Fruit fly (Drosophila melanogaster) whole organism, embryonic: Measurements from ENCODE around the gene CG17145.
A peak's percentile ranks its signal among the peaks of the same experiment; 100 is the strongest.

Experiments
- Atf3 ChIP-seq: fragments of 200-800 bp; sonication (Bioruptor generic); optimal IDR thresholded peaks from 3 replicates; lab custom pipeline; 2016; ENCODE audit warnings: missing biosample characterization, missing genetic modification characterization
- CG10209 ChIP-seq: fragments of 200-800 bp; sonication (Bioruptor generic); optimal IDR thresholded peaks from 3 replicates; lab custom pipeline; 2017; ENCODE audit warnings: missing biosample characterization, mild to moderate bottlenecking, missing genetic modification characterization, missing genetic modification reagents
- CG10462 ChIP-seq: fragments of 200-800 bp; sonication (Bioruptor generic); optimal IDR thresholded peaks from 2 replicates; lab custom pipeline; 2016; ENCODE audit warnings: missing biosample characterization, missing genetic modification characterization
- CG11247 ChIP-seq: fragments of 200-800 bp; sonication (Bioruptor generic); IDR thresholded peaks from 2 replicates; pipeline ENCODE4 v1.3.6; 2022; ENCODE audit warnings: missing biosample characterization, missing genetic modification characterization
- CG13624 ChIP-seq: fragments of 200-800 bp; sonication (Bioruptor generic); optimal IDR thresholded peaks from 2 replicates; lab custom pipeline; 2016; ENCODE audit warnings: missing biosample characterization, missing genetic modification characterization
- CG14050 ChIP-seq: fragments of 200-800 bp; sonication (Bioruptor generic); IDR thresholded peaks from 3 replicates; pipeline ENCODE4 v1.3.6; 2022; ENCODE audit warnings: missing biosample characterization, missing genetic modification characterization
- CG17385 ChIP-seq: fragments of 200-800 bp; sonication (Bioruptor generic); optimal IDR thresholded peaks from 3 replicates; lab custom pipeline; 2018; ENCODE audit warnings: missing biosample characterization, mild to moderate bottlenecking, missing genetic modification characterization
- CG2712 ChIP-seq: fragments of 200-800 bp; optimal IDR thresholded peaks from 3 replicates; lab custom pipeline; 2019; ENCODE audit warnings: missing biosample characterization, mild to moderate bottlenecking, missing genetic modification characterization, moderate library complexity
- CG2875 ChIP-seq: fragments of 200-800 bp; sonication (Bioruptor generic); optimal IDR thresholded peaks from 2 replicates; lab custom pipeline; 2017; ENCODE audit warnings: missing biosample characterization, mild to moderate bottlenecking, missing genetic modification characterization, missing genetic modification reagents
- CG3065 ChIP-seq: fragments of 200-800 bp; sonication (Bioruptor generic); optimal IDR thresholded peaks from 2 replicates; lab custom pipeline; 2016; ENCODE audit warnings: missing biosample characterization, missing genetic modification characterization
- CG31441 ChIP-seq: fragments of 200-800 bp; sonication (Bioruptor generic); IDR thresholded peaks from 2 replicates; pipeline ENCODE4 v1.3.6; 2022; ENCODE audit warnings: missing biosample characterization, missing genetic modification characterization
- CG3726 ChIP-seq: fragments of 200-800 bp; sonication (Bioruptor generic); IDR thresholded peaks from 3 replicates; pipeline ENCODE4, ENCODE4 v1.3.6; 2022; ENCODE audit warnings: missing biosample characterization, missing genetic modification characterization
- CG4282 ChIP-seq: fragments of 200-800 bp; sonication (Bioruptor generic); optimal IDR thresholded peaks from 2 replicates; lab custom pipeline; 2016; ENCODE audit warnings: missing biosample characterization, missing genetic modification characterization
- CG5180 ChIP-seq: fragments of 200-800 bp; sonication (Bioruptor generic); optimal IDR thresholded peaks from 3 replicates; lab custom pipeline; 2017; ENCODE audit warnings: missing biosample characterization, missing genetic modification characterization, mild to moderate bottlenecking, moderate library complexity, missing genetic modification reagents
- CG6654 ChIP-seq: fragments of 200-800 bp; sonication (Bioruptor generic); optimal IDR thresholded peaks from 2 replicates; lab custom pipeline; 2017; ENCODE audit warnings: missing biosample characterization, mild to moderate bottlenecking, missing genetic modification characterization
- CG6813 ChIP-seq: fragments of 200-800 bp; sonication (Bioruptor generic); optimal IDR thresholded peaks from 2 replicates; lab custom pipeline; 2017; ENCODE audit warnings: missing biosample characterization, missing genetic modification characterization, mild to moderate bottlenecking, moderate library complexity, missing genetic modification reagents
- CG8290 ChIP-seq, 3 experiments: fragments of 200-800 bp; sonication (Bioruptor generic); optimal IDR thresholded peaks; 2 replicates each; lab custom pipeline; 2016 to 2019; ENCODE audit warnings: missing biosample characterization in 3 of 3, missing genetic modification characterization in 3 of 3, mild to moderate bottlenecking in 2 of 3, moderate library complexity in 1 of 3
- CG8359 ChIP-seq: fragments of 200-800 bp; sonication (Bioruptor generic); optimal IDR thresholded peaks from 2 replicates; lab custom pipeline; 2017; ENCODE audit warnings: missing biosample characterization, mild to moderate bottlenecking, missing genetic modification characterization, borderline replicate concordance
- CG8388 ChIP-seq: fragments of 200-800 bp; sonication (Bioruptor generic); optimal IDR thresholded peaks from 2 replicates; lab custom pipeline; 2019; ENCODE audit warnings: missing biosample characterization, mild to moderate bottlenecking, missing genetic modification characterization, moderate library complexity
- Drgx ChIP-seq: fragments of 200-800 bp; sonication (Bioruptor generic); IDR thresholded peaks from 2 replicates; pipeline ENCODE4 v1.3.6; 2022; ENCODE audit warnings: missing biosample characterization, missing genetic modification characterization
- Eip74EF ChIP-seq, 2 experiments: fragments of 200-800 bp in 1 of 2; fragments of >200 bp in 1 of 2; sonication (Bioruptor generic) in 1 of 2; optimal IDR thresholded peaks; 2 replicates each; lab custom pipeline; 2017 to 2019; ENCODE audit warnings: missing biosample characterization in 2 of 2, missing genetic modification characterization in 2 of 2, mild to moderate bottlenecking in 1 of 2, moderate library complexity in 1 of 2
- Gsc ChIP-seq: fragments of 200-800 bp; sonication (Bioruptor generic); IDR thresholded peaks from 2 replicates; pipeline ENCODE4 v1.3.6; 2022; ENCODE audit warnings: missing biosample characterization, missing genetic modification characterization
- Hr51 ChIP-seq, 2 experiments: fragments of 200-800 bp; sonication (Bioruptor generic); optimal IDR thresholded peaks; 2 replicates in 1 of 2; 3 replicates in 1 of 2; lab custom pipeline; 2016 to 2018; ENCODE audit warnings: missing biosample characterization in 2 of 2, missing genetic modification characterization in 2 of 2, mild to moderate bottlenecking in 1 of 2, moderate library complexity in 1 of 2
- MBD-R2 ChIP-seq: fragments of 200-800 bp; sonication (Bioruptor generic); IDR thresholded peaks from 2 replicates; pipeline ENCODE4 v1.3.6; 2022; ENCODE audit warnings: missing biosample characterization, missing genetic modification characterization
- Med ChIP-seq: fragments of 200-800 bp; sonication (Bioruptor generic); peaks from one replicate; lab custom pipeline; 2016; ENCODE audit warnings: missing biosample characterization, missing genetic modification characterization, mild to moderate bottlenecking, inconsistent platforms, moderate library complexity
- Oaz ChIP-seq: fragments of 200-800 bp; sonication (Bioruptor generic); IDR thresholded peaks from 2 replicates; pipeline ENCODE4 v1.3.6; 2022; ENCODE audit warnings: missing biosample characterization, missing genetic modification characterization
- Poxn ChIP-seq: fragments of 200-800 bp; sonication (Bioruptor generic); IDR thresholded peaks from 2 replicates; pipeline ENCODE4 v1.3.6; 2022; ENCODE audit warnings: missing biosample characterization, missing genetic modification characterization
- Rx ChIP-seq: fragments of 200-800 bp; sonication (Bioruptor generic); IDR thresholded peaks from 2 replicates; pipeline ENCODE4 v1.3.6; 2022; ENCODE audit warnings: missing biosample characterization, missing genetic modification characterization
- Side ChIP-seq: fragments of 200-800 bp; sonication (Bioruptor generic); optimal IDR thresholded peaks from 2 replicates; lab custom pipeline; 2016; ENCODE audit warnings: missing biosample characterization, missing genetic modification characterization
- Spps ChIP-seq: fragments of 200-800 bp; sonication (Bioruptor generic); optimal IDR thresholded peaks from 2 replicates; lab custom pipeline; 2018; ENCODE audit warnings: missing biosample characterization, mild to moderate bottlenecking, missing genetic modification characterization
- ase ChIP-seq: fragments of 200-800 bp; sonication (Bioruptor generic); IDR thresholded peaks from 3 replicates; pipeline ENCODE4 v1.3.6; 2022; ENCODE audit warnings: missing biosample characterization, missing genetic modification characterization
- bab2 ChIP-seq: fragments of 200-800 bp; sonication (Bioruptor generic); optimal IDR thresholded peaks from 2 replicates; lab custom pipeline; 2016; ENCODE audit warnings: missing biosample characterization, missing genetic modification characterization
- bbx ChIP-seq: fragments of 200-800 bp; sonication (Bioruptor generic); IDR thresholded peaks from 2 replicates; pipeline ENCODE4 v1.3.6; 2022; ENCODE audit warnings: missing biosample characterization, missing genetic modification characterization; ENCODE audit not compliant: partially characterized antibody
- chn ChIP-seq: fragments of 200-800 bp; sonication (Bioruptor generic); optimal IDR thresholded peaks from 2 replicates; lab custom pipeline; 2016; ENCODE audit warnings: missing biosample characterization, missing genetic modification characterization
- croc ChIP-seq: fragments of 200-800 bp; sonication (Bioruptor generic); conservative IDR thresholded peaks from 3 replicates; pipeline ENCODE4 v1.3.6; 2022; ENCODE audit warnings: missing biosample characterization, missing genetic modification characterization
- eve ChIP-seq, 2 experiments: fragments of >200 bp; optimal IDR thresholded peaks; 2 replicates each; lab custom pipeline; 2017; ENCODE audit warnings: missing biosample characterization in 2 of 2, missing genetic modification characterization in 2 of 2
- gem ChIP-seq: fragments of 200-800 bp; sonication (Bioruptor generic); optimal IDR thresholded peaks from 2 replicates; lab custom pipeline; 2019; ENCODE audit warnings: missing biosample characterization, mild to moderate bottlenecking, missing genetic modification characterization, moderate library complexity
- ind ChIP-seq: fragments of 200-800 bp; sonication (Bioruptor generic); optimal IDR thresholded peaks from 3 replicates; lab custom pipeline; 2016; ENCODE audit warnings: missing biosample characterization, missing genetic modification characterization
- klu ChIP-seq: fragments of 200-800 bp; sonication (Bioruptor generic); IDR thresholded peaks from 2 replicates; pipeline ENCODE4 v1.3.6; 2022; ENCODE audit warnings: missing biosample characterization, missing genetic modification characterization
- lilli ChIP-seq: fragments of 200-800 bp; sonication (Bioruptor generic); optimal IDR thresholded peaks from 3 replicates; lab custom pipeline; 2016; ENCODE audit warnings: missing biosample characterization, missing genetic modification characterization
- lmd ChIP-seq: fragments of 200-800 bp; sonication (Bioruptor generic); IDR thresholded peaks from 2 replicates; pipeline ENCODE4 v1.3.6; 2022; ENCODE audit warnings: missing biosample characterization, missing genetic modification characterization
- maf-S ChIP-seq: fragments of 200-800 bp; sonication (Bioruptor generic); optimal IDR thresholded peaks from 2 replicates; lab custom pipeline; 2016; ENCODE audit warnings: missing biosample characterization, missing genetic modification characterization
- onecut ChIP-seq: fragments of 200-800 bp; sonication (Bioruptor generic); IDR thresholded peaks from 2 replicates; pipeline ENCODE4 v1.3.6; 2022; ENCODE audit warnings: missing biosample characterization, missing genetic modification characterization
- pb ChIP-seq: fragments of 200-800 bp; sonication (Bioruptor generic); optimal IDR thresholded peaks from 3 replicates; lab custom pipeline; 2016; ENCODE audit warnings: missing biosample characterization, missing genetic modification characterization
- pita ChIP-seq: fragments of 200-800 bp; sonication (Bioruptor generic); optimal IDR thresholded peaks from 2 replicates; lab custom pipeline; 2017; ENCODE audit warnings: missing biosample characterization, mild to moderate bottlenecking, missing genetic modification characterization
- pros ChIP-seq: fragments of 200-800 bp; sonication (Bioruptor generic); optimal IDR thresholded peaks from 3 replicates; lab custom pipeline; 2019; ENCODE audit warnings: missing biosample characterization, mild to moderate bottlenecking, missing genetic modification characterization, moderate library complexity
- psq ChIP-seq: fragments of 200-800 bp; sonication (Bioruptor generic); optimal IDR thresholded peaks from 2 replicates; lab custom pipeline; 2017; ENCODE audit warnings: missing biosample characterization, missing genetic modification characterization
- shn ChIP-seq: fragments of 200-800 bp; sonication (Bioruptor generic); optimal IDR thresholded peaks from 3 replicates; lab custom pipeline; 2016; ENCODE audit warnings: missing biosample characterization, missing genetic modification characterization
- ssp ChIP-seq: fragments of 200-800 bp; sonication (Bioruptor generic); IDR thresholded peaks from 2 replicates; pipeline ENCODE4 v1.3.6; 2022; ENCODE audit warnings: missing biosample characterization, missing genetic modification characterization
- stc ChIP-seq: fragments of 200-800 bp; sonication (Bioruptor generic); IDR thresholded peaks from 2 replicates; pipeline ENCODE4 v1.3.6; 2022; ENCODE audit warnings: missing biosample characterization, missing genetic modification characterization

The CG17145 gene

DNA sequence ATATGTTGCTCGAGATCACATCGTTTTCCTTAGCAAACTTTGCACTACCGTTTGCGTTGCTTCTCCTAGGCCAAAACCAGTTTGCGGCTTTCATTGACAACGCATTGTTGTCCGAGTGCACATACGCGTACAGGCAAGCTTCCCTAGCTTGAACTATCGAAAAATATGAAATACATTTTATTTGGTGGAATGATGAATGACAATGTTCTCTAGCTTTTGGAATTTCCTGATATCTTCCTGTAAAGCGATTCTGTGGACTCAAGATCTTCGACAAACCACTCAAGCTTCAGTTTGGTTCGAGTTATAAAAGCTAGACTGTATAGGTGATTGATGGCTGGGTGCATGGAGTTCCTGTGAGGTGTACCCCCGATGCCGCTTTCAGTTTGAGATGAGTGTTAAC lies 25.7 kb upstream of the CG17145 start (continued):
- TF ChIP-seq CG6813 (GFP tag; lab: Kevin White, UChicago) (peak; percentile 53), onecut (peak; percentile 26), CG2712 (tag; lab: Kevin White, UChicago) (peak; percentile 81), bab2 (GFP tag; lab: Kevin White, UChicago) (peak; percentile 41), ase (peak; percentile 76), lmd (GFP tag; lab: Robert Waterston, UW) (peak; percentile 63; the same call in 1 of the 2 replicates), croc (GFP tag; lab: Robert Waterston, UW) (peak; percentile 44; the same call in 1 of the 3 replicates), CG17385 (GFP tag; lab: Kevin White, UChicago) (peak; percentile 57), Med (GFP tag; lab: Kevin White, UChicago) (peak; percentile 87), stc (GFP tag; lab: Robert Waterston, UW) (peak; percentile 76; the same call in 1 of the 2 replicates), CG4282 (no peak), CG10209 (GFP tag; lab: Kevin White, UChicago) (peak; percentile 45), Atf3 (GFP tag; lab: Kevin White, UChicago) (peak; percentile 34), CG31441 (peak; percentile 80), chn (peak; percentile 40), gem (tag; lab: Kevin White, UChicago) (peak; percentile 75), Gsc (GFP tag; lab: Robert Waterston, UW) (peak; percentile 23; the same call in 1 of the 2 replicates), psq (GFP tag; lab: Kevin White, UChicago) (no peak), CG10462 (GFP tag; lab: Kevin White, UChicago) (peak; percentile 12), Oaz (GFP tag; lab: Robert Waterston, UW) (no peak), CG8290 (GFP tag; optimal IDR thresholded peaks at IDR 0.05; lab: Kevin White, UChicago) (no peak), CG8290 (tag; optimal IDR thresholded peaks at IDR 0.05; lab: Kevin White, UChicago) (peak in 1 of 2 experiments; percentile 68), MBD-R2 (GFP tag; lab: Robert Waterston, UW) (0 out of 2 replicates have a peak, but pooled peaks have one; percentile 14), klu (peak; percentile 29; the same call in 1 of the 2 replicates), pita (no peak), CG8359 (peak; percentile 28), ind (GFP tag; lab: Kevin White, UChicago) (peak; percentile 68), Drgx (GFP tag; lab: Robert Waterston, UW) (peak; percentile 88), pros (GFP tag; lab: Kevin White, UChicago) (no peak), bbx (no peak), pb (peak; percentile 42), Side (peak; percentile 59), eve (GFP tag; optimal IDR thresholded peaks at IDR 0.05; lab: Kevin White, UChicago) (peak in 1 of 2 experiments; percentile 69), shn (GFP tag; lab: Kevin White, UChicago) (peak; percentile 30), ssp (GFP tag; lab: Robert Waterston, UW) (peak; percentile 59), Spps (tag; lab: Kevin White, UChicago) (peak; percentile 40), CG14050 (peak; percentile 46; the same call in 1 of the 3 replicates), CG11247 (GFP tag; lab: Robert Waterston, UW) (peak; percentile 52; the same call in 1 of the 2 replicates), lilli (GFP tag; lab: Kevin White, UChicago) (peak; percentile 41), CG13624 (GFP tag; lab: Kevin White, UChicago) (peak; percentile 9), Poxn (GFP tag; lab: Robert Waterston, UW) (no peak), CG6654 (GFP tag; lab: Kevin White, UChicago) (peak; percentile 27), Eip74EF (GFP tag; optimal IDR thresholded peaks at IDR 0.05; lab: Kevin White, UChicago) (peak in 1 of 2 experiments; percentile 51), CG3065 (GFP tag; lab: Kevin White, UChicago) (peak; percentile 41), CG8388 (peak; percentile 58), Rx (peak; percentile 66), CG2875 (GFP tag; lab: Kevin White, UChicago) (no peak), CG3726 (GFP tag; lab: Robert Waterston, UW) (peak; percentile 23; the same call in 1 of the 3 replicates), CG5180 (GFP tag; lab: Kevin White, UChicago) (peak; percentile 53), Hr51 (GFP tag; optimal IDR thresholded peaks at IDR 0.05; lab: Kevin White, UChicago) (peak in 1 of 2 experiments; percentile 66), maf-S (GFP tag; lab: Kevin White, UChicago) (peak; percentile 21)
